Worm (Caenorhabditis elegans) whole organism, L4 larva: ENCODE data around the gene vps-50.

Experiments
- D1046.2 ChIP-seq: fragments of 200-800 bp; sonication (Bioruptor generic); IDR thresholded peaks from 2 replicates; pipeline ENCODE4 v1.3.6; 2022; ENCODE audit warnings: missing genetic modification characterization, missing compliant biosample characterization
- F49E8.2 ChIP-seq: sonication (generic microtip); optimal IDR thresholded peaks from 2 replicates; lab custom pipeline; 2016; ENCODE audit warnings: missing compliant biosample characterization, mild to moderate bottlenecking, missing genetic modification characterization, borderline replicate concordance
- R02D3.7 ChIP-seq: fragments of 150-350 bp; sonication (generic microtip); optimal IDR thresholded peaks from 3 replicates; lab custom pipeline; 2014; ENCODE audit warnings: missing biosample characterization, missing genetic modification characterization
- T26A8.4 ChIP-seq: fragments of 200-800 bp; sonication (Bioruptor generic); IDR thresholded peaks from 2 replicates; pipeline ENCODE4 v1.3.6; 2022; ENCODE audit warnings: missing genetic modification characterization, missing compliant biosample characterization
- Y105C5A.15 ChIP-seq: fragments of 200-800 bp; sonication (Bioruptor generic); IDR thresholded peaks from 2 replicates; pipeline ENCODE4 v1.3.6; 2022; ENCODE audit warnings: missing genetic modification characterization, missing compliant biosample characterization
- arid-1 ChIP-seq: fragments of 200-800 bp; sonication (Bioruptor generic); conservative IDR thresholded peaks from 2 replicates; pipeline ENCODE4 v1.3.6; 2022; ENCODE audit warnings: missing genetic modification reagents, missing genetic modification characterization, missing compliant biosample characterization
- ceh-20 ChIP-seq: fragments of 200-800 bp; sonication (Bioruptor generic); IDR thresholded peaks from 2 replicates; pipeline ENCODE4 v1.3.6; 2022; ENCODE audit warnings: missing genetic modification reagents, missing genetic modification characterization, missing compliant biosample characterization
- ceh-32 ChIP-seq: sonication (generic microtip); optimal IDR thresholded peaks from 2 replicates; lab custom pipeline; 2016; ENCODE audit warnings: mild to moderate bottlenecking, missing genetic modification characterization, missing compliant biosample characterization; ENCODE audit not compliant: poor library complexity
- ceh-44 ChIP-seq: fragments of 200-800 bp; sonication (Bioruptor generic); IDR thresholded peaks from 2 replicates; pipeline ENCODE4 v1.3.6; 2022; ENCODE audit warnings: missing genetic modification reagents, missing genetic modification characterization, missing compliant biosample characterization
- ceh-62 ChIP-seq: sonication (generic microtip); optimal IDR thresholded peaks from 2 replicates; lab custom pipeline; 2017; ENCODE audit warnings: missing biosample characterization, missing genetic modification characterization
- cey-2 ChIP-seq: sonication (generic microtip); optimal IDR thresholded peaks from 3 replicates; lab custom pipeline; 2017; ENCODE audit warnings: missing genetic modification characterization, mild to moderate bottlenecking, missing compliant biosample characterization, antibody characterized with exemption, borderline replicate concordance; ENCODE audit not compliant: insufficient read depth
- dpl-1 ChIP-seq: fragments of 150-350 bp; optimal IDR thresholded peaks from 2 replicates; lab custom pipeline; 2014; ENCODE audit warnings: missing biosample characterization, missing genetic modification reagents, missing genetic modification characterization
- dve-1 ChIP-seq: sonication (generic microtip); optimal IDR thresholded peaks from 2 replicates; lab custom pipeline; 2017; ENCODE audit warnings: antibody characterized with exemption, mild to moderate bottlenecking, missing genetic modification characterization, missing compliant biosample characterization; ENCODE audit not compliant: insufficient read depth
- fkh-10 ChIP-seq: fragments of 150-350 bp; optimal IDR thresholded peaks from 2 replicates; lab custom pipeline; 2014; ENCODE audit warnings: missing biosample characterization, missing genetic modification reagents, missing genetic modification characterization
- gei-8 ChIP-seq: fragments of 200-800 bp; sonication (Bioruptor generic); optimal IDR thresholded peaks from 2 replicates; lab custom pipeline; 2018; ENCODE audit warnings: mild to moderate bottlenecking, missing genetic modification characterization, missing compliant biosample characterization
- hmg-1.1 ChIP-seq: fragments of 200-800 bp; sonication (Bioruptor generic); IDR thresholded peaks from 2 replicates; pipeline ENCODE4 v1.3.6; 2022; ENCODE audit warnings: missing genetic modification reagents, missing genetic modification characterization, missing compliant biosample characterization
- lin-1 ChIP-seq: fragments of 200-800 bp; sonication (Bioruptor generic); IDR thresholded peaks from 2 replicates; pipeline ENCODE4 v1.3.6; 2022; ENCODE audit warnings: missing genetic modification reagents, missing genetic modification characterization, missing compliant biosample characterization
- lin-15B ChIP-seq: fragments of 150-350 bp; sonication (generic microtip); optimal IDR thresholded peaks from 3 replicates; lab custom pipeline; 2014; ENCODE audit warnings: missing biosample characterization, missing genetic modification characterization
- lin-38 ChIP-seq: fragments of 200-800 bp; sonication (Bioruptor generic); IDR thresholded peaks from 2 replicates; pipeline ENCODE4 v1.3.6; 2022; ENCODE audit warnings: missing genetic modification reagents, missing genetic modification characterization, missing compliant biosample characterization
- lsy-2 ChIP-seq, 2 experiments: fragments of 150-350 bp in 1 of 2; sonication (generic microtip) in 1 of 2; optimal IDR thresholded peaks; 2 replicates each; lab custom pipeline; 2014 to 2017; ENCODE audit warnings: missing biosample characterization in 2 of 2, missing genetic modification characterization in 2 of 2
- mep-1 ChIP-seq: fragments of 150-350 bp; sonication (generic microtip); optimal IDR thresholded peaks from 3 replicates; lab custom pipeline; 2014; ENCODE audit warnings: missing biosample characterization, missing genetic modification characterization
- mes-2 ChIP-seq: sonication (generic microtip); optimal IDR thresholded peaks from 2 replicates; lab custom pipeline; 2016; ENCODE audit warnings: missing genotype, mild to moderate bottlenecking, missing genetic modification characterization, missing compliant biosample characterization; ENCODE audit not compliant: poor library complexity, severe bottlenecking
- mxl-3 ChIP-seq: fragments of 200-800 bp; sonication (Bioruptor generic); optimal IDR thresholded peaks from 2 replicates; lab custom pipeline; 2018; ENCODE audit warnings: mild to moderate bottlenecking, missing genetic modification characterization, missing compliant biosample characterization
- nhr-11 ChIP-seq: fragments of 150-350 bp; optimal IDR thresholded peaks from 2 replicates; lab custom pipeline; 2014; ENCODE audit warnings: missing biosample characterization, missing genetic modification characterization
- nhr-111 ChIP-seq: fragments of 200-800 bp; sonication (Bioruptor generic); optimal IDR thresholded peaks from 2 replicates; lab custom pipeline; 2018; ENCODE audit warnings: mild to moderate bottlenecking, missing genetic modification characterization, missing compliant biosample characterization
- nhr-28 ChIP-seq: fragments of 150-350 bp; optimal IDR thresholded peaks from 2 replicates; lab custom pipeline; 2014; ENCODE audit warnings: missing biosample characterization, missing genetic modification characterization
- nhr-76 ChIP-seq: fragments of 150-350 bp; optimal IDR thresholded peaks from 2 replicates; lab custom pipeline; 2014; ENCODE audit warnings: missing biosample characterization, missing genetic modification characterization
- nhr-77 ChIP-seq: fragments of 150-350 bp; optimal IDR thresholded peaks from 2 replicates; lab custom pipeline; 2014; ENCODE audit warnings: missing biosample characterization, missing genetic modification characterization
- pha-4 ChIP-seq, 2 experiments: fragments of 150-350 bp in 1 of 2; fragments of 200-800 bp in 1 of 2; sonication (Bioruptor generic) in 1 of 2; IDR thresholded peaks in 1 of 2; optimal IDR thresholded peaks in 1 of 2; 2 replicates each; pipeline versions ENCODE4 v1.3.6 to Lab custom; 2014 to 2022; ENCODE audit warnings: missing genetic modification characterization in 2 of 2, missing genetic modification reagents in 2 of 2, missing biosample characterization in 1 of 2, missing compliant biosample characterization in 1 of 2
- pqm-1 ChIP-seq: sonication (generic microtip); optimal IDR thresholded peaks from 2 replicates; lab custom pipeline; 2017; ENCODE audit warnings: missing biosample characterization, missing genetic modification characterization
- rbr-2 ChIP-seq: sonication (generic microtip); optimal IDR thresholded peaks from 2 replicates; lab custom pipeline; 2016; ENCODE audit warnings: missing genotype, missing genetic modification characterization, missing compliant biosample characterization
- sdz-12 ChIP-seq: fragments of 200-800 bp; sonication (Bioruptor generic); optimal IDR thresholded peaks from 2 replicates; lab custom pipeline; 2018; ENCODE audit warnings: mild to moderate bottlenecking, missing genetic modification characterization, missing compliant biosample characterization
- snpc-1.2 ChIP-seq: fragments of 200-800 bp; sonication (Bioruptor generic); IDR thresholded peaks from 2 replicates; pipeline ENCODE4 v1.3.6; 2022; ENCODE audit warnings: missing genetic modification reagents, missing genetic modification characterization, missing compliant biosample characterization
- spr-1 ChIP-seq: sonication (generic microtip); optimal IDR thresholded peaks from 2 replicates; lab custom pipeline; 2016; ENCODE audit warnings: mild to moderate bottlenecking, missing genetic modification characterization, missing compliant biosample characterization
- tra-1 ChIP-seq: fragments of 200-800 bp; sonication (Bioruptor generic); IDR thresholded peaks from 2 replicates; pipeline ENCODE4 v1.3.6; 2022; ENCODE audit warnings: missing genetic modification reagents, missing genetic modification characterization, missing compliant biosample characterization
- unc-130 ChIP-seq: sonication (generic microtip); optimal IDR thresholded peaks from 2 replicates; lab custom pipeline; 2016; ENCODE audit warnings: missing genetic modification reagents, missing genetic modification characterization, missing compliant biosample characterization
- unc-39 ChIP-seq: sonication (generic microtip); optimal IDR thresholded peaks from 2 replicates; lab custom pipeline; 2017; ENCODE audit warnings: missing biosample characterization, missing genetic modification characterization
- unc-62 ChIP-seq, 3 experiments: fragments of 150-350 bp in 1 of 3; sonication (generic microtip); optimal IDR thresholded peaks in 2 of 3; peaks in 1 of 3; 1 replicate in 1 of 3; 2 replicates in 2 of 3; lab custom pipeline; 2014 to 2017; ENCODE audit warnings: missing biosample characterization in 3 of 3, missing genetic modification characterization in 3 of 3, missing genetic modification reagents in 3 of 3, missing genotype in 1 of 3
- zfp-2 ChIP-seq: sonication (generic microtip); optimal IDR thresholded peaks from 2 replicates; lab custom pipeline; 2016; ENCODE audit warnings: mild to moderate bottlenecking, missing genetic modification characterization, missing compliant biosample characterization
- zfp-3 ChIP-seq: fragments of 200-800 bp; sonication (Bioruptor generic); conservative IDR thresholded peaks from 2 replicates; pipeline ENCODE4 v1.3.6; 2022; ENCODE audit warnings: missing genetic modification reagents, missing genetic modification characterization, missing compliant biosample characterization
- ztf-7 ChIP-seq: fragments of 150-350 bp; optimal IDR thresholded peaks from 2 replicates; lab custom pipeline; 2014; ENCODE audit warnings: missing biosample characterization, missing genetic modification characterization

Gene vps-50

DNA sequence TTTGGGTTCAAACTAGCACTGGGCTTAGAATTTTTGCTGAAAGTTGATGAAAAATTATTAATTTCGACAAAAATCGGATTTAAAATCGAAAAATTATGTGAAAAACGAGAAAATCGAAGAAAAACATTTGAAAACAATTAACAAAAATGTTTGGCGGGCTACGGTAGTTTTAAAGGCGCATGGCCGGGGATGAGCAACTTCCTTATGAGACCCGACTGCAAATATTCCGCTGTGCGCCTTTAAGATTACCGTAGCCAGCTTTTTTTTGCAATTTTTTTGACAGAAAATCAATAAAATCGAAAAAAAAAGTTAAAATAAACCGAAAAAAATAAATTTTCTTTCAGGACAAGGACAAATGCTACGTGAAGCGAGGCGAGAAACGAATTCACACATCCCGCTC lies 8.5 kb downstream of the vps-50 start:
- no peak for TF ChIP-seq mxl-3 (GFP tag; lab: Kevin White, UChicago)
- no peak for TF ChIP-seq hmg-1.1 (GFP tag; lab: Robert Waterston, UW)
- TF ChIP-seq snpc-1.2 (GFP tag; lab: Robert Waterston, UW), result no peak
- peak; percentile 66 for TF ChIP-seq unc-130 (GFP tag; lab: Kevin White, UChicago)
- no peak for TF ChIP-seq R02D3.7 (tag; lab: Kevin White, UChicago)
- 0 out of 2 replicates have a peak, but pooled peaks have one; percentile 11 for TF ChIP-seq ceh-44 (GFP tag; lab: Robert Waterston, UW)
- TF ChIP-seq zfp-2 (tag; lab: Kevin White, UChicago), result no peak
- TF ChIP-seq nhr-28, result no peak
- TF ChIP-seq arid-1 (GFP tag; lab: Robert Waterston, UW), result 0 out of 2 replicates have a peak, but pooled peaks have one; percentile 40
- TF ChIP-seq pqm-1 (tag; lab: Kevin White, UChicago), result no peak
- TF ChIP-seq tra-1 (GFP tag; lab: Robert Waterston, UW), result no peak
- peak; percentile 14 for TF ChIP-seq mes-2 (tag; lab: Kevin White, UChicago)
- no peak for TF ChIP-seq lin-1 (GFP tag; lab: Robert Waterston, UW)
- TF ChIP-seq mep-1 (tag; lab: Kevin White, UChicago), result no peak
- peak; percentile 67 for TF ChIP-seq lin-38 (GFP tag; lab: Robert Waterston, UW)
- peak; percentile 86 for TF ChIP-seq F49E8.2 (tag; lab: Kevin White, UChicago)
- TF ChIP-seq cey-2, result no peak

ce11 chrIII:10880083-10880482 lies 11.1 kb downstream of the vps-50 start, which contains the start of gene C44B9.3:
C44B9.3 (minus strand) TSS chrIII:10880183.
- TF ChIP-seq zfp-3 (GFP tag; lab: Robert Waterston, UW), result no peak
- TF ChIP-seq ceh-32 (tag; lab: Kevin White, UChicago), result no peak
- no peak for TF ChIP-seq D1046.2
- no peak for TF ChIP-seq pqm-1 (tag; lab: Kevin White, UChicago)
- no peak for TF ChIP-seq unc-39
- TF ChIP-seq, all 104 proteins: peak for 0

DNA sequence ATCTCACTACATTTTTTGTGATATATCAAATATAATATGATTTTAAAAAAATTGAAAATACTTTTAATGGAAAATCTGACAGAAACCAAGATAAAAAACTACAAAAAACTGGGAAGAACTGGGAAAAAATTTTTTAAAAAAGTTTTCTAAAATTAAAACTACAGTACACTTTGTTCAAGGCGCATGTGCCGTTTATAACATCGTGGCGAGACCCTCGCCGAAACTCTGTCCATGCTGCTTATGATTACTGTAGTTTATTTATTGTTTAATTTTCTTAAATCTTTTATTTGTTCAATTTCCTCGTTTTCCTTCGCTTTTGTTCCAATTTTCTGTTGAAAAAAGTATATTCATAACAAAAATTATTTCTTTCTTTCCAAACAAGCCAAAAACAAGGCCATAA lies 12.5 kb downstream of the vps-50 start, which contains the start of gene athp-1:
TSS of gene athp-1 (plus strand) at position 305 of the 400 bp plus-strand sequence.
- no peak for TF ChIP-seq nhr-11 (tag; lab: Kevin White, UChicago)
- no peak for TF ChIP-seq spr-1 (tag; lab: Kevin White, UChicago)
- TF ChIP-seq F49E8.2 (tag; lab: Kevin White, UChicago), result peak; percentile 7
- peak; percentile 28 for TF ChIP-seq mes-2 (tag; lab: Kevin White, UChicago)
- no peak for TF ChIP-seq T26A8.4
- TF ChIP-seq unc-130 (GFP tag; lab: Kevin White, UChicago), result peak; percentile 26
- TF ChIP-seq lsy-2 (tag; optimal IDR thresholded peaks at IDR 0.05; lab: Kevin White, UChicago), result peak in 1 of 2 experiments; percentile 52
- no peak for TF ChIP-seq ceh-62 (tag; lab: Kevin White, UChicago)
- peak; percentile 46 for TF ChIP-seq lin-38 (GFP tag; lab: Robert Waterston, UW)
- no peak for TF ChIP-seq ceh-20 (GFP tag; lab: Robert Waterston, UW)
- no peak for TF ChIP-seq mxl-3 (GFP tag; lab: Kevin White, UChicago)
- TF ChIP-seq, all 104 proteins: peak for 5

ce11 chrIII:10881996-10882395 lies 13.0 kb downstream of the vps-50 start:
- TF ChIP-seq nhr-111 (no peak), pha-4 (GFP tag; IDR thresholded peaks at IDR 0.05; lab: Robert Waterston, UW) (no peak), pha-4 (tag; optimal IDR thresholded peaks at IDR 0.05; lab: Kevin White, UChicago) (peak; percentile 9), sdz-12 (GFP tag; lab: Kevin White, UChicago) (no peak), lsy-2 (tag; optimal IDR thresholded peaks at IDR 0.05; lab: Kevin White, UChicago) (peak in 1 of 2 experiments; percentile 82), ztf-7 (tag; lab: Kevin White, UChicago) (peak; percentile 42), R02D3.7 (tag; lab: Kevin White, UChicago) (no peak), mxl-3 (GFP tag; lab: Kevin White, UChicago) (no peak), nhr-11 (tag; lab: Kevin White, UChicago) (peak; percentile 24), fkh-10 (GFP tag; lab: Kevin White, UChicago) (no peak), Y105C5A.15 (GFP tag; lab: Robert Waterston, UW) (no peak), hmg-1.1 (GFP tag; lab: Robert Waterston, UW) (no peak), unc-130 (GFP tag; lab: Kevin White, UChicago) (no peak), lin-38 (GFP tag; lab: Robert Waterston, UW) (peak; percentile 98), rbr-2 (tag; lab: Kevin White, UChicago) (peak; percentile 8), dpl-1 (GFP tag; lab: Kevin White, UChicago) (peak; percentile 67), dve-1 (tag; lab: Kevin White, UChicago) (peak; percentile 53), nhr-76 (no peak), gei-8 (no peak), nhr-77 (peak; percentile 38), lin-15B (tag; lab: Kevin White, UChicago) (peak; percentile 21), unc-62 (GFP tag; optimal IDR thresholded peaks at IDR 0.05 in 1 of 2; lab: Kevin White, UChicago) (peak in 1 of 2 experiments; percentile 24), unc-62 (tag; optimal IDR thresholded peaks at IDR 0.05; lab: Kevin White, UChicago) (no peak), lin-1 (GFP tag; lab: Robert Waterston, UW) (no peak)
